Fruit fly (Drosophila melanogaster) whole organism, pupa: Measurements from ENCODE around the gene laf.

Experiments
- CG12605 ChIP-seq: fragments of 200-800 bp; sonication (Bioruptor generic); IDR thresholded peaks from 2 replicates; pipeline ENCODE4 v1.3.6; 2022; ENCODE audit warnings: missing biosample characterization, missing genetic modification characterization
- CG14655 ChIP-seq: fragments of 200-800 bp; sonication (Bioruptor generic); optimal IDR thresholded peaks from 3 replicates; lab custom pipeline; 2017; ENCODE audit warnings: mild to moderate bottlenecking, missing biosample characterization, missing genetic modification reagents, missing genetic modification characterization
- CG34367 ChIP-seq: fragments of 200-800 bp; sonication (Bioruptor generic); optimal IDR thresholded peaks from 2 replicates; lab custom pipeline; 2018; ENCODE audit warnings: missing biosample characterization, mild to moderate bottlenecking, missing genetic modification characterization
- CG4496 ChIP-seq: fragments of 200-800 bp; sonication (Bioruptor generic); IDR thresholded peaks from 3 replicates; pipeline ENCODE4 v1.3.6; 2022; ENCODE audit warnings: missing biosample characterization, missing genetic modification characterization
- CG8301 ChIP-seq: fragments of 200-800 bp; sonication (Bioruptor generic); optimal IDR thresholded peaks from 2 replicates; lab custom pipeline; 2018; ENCODE audit warnings: missing biosample characterization, mild to moderate bottlenecking, missing genetic modification characterization
- CG9948 ChIP-seq: fragments of 200-800 bp; sonication (Bioruptor generic); optimal IDR thresholded peaks from 2 replicates; lab custom pipeline; 2018; ENCODE audit warnings: missing biosample characterization, mild to moderate bottlenecking, missing genetic modification characterization, moderate library complexity
- D1 ChIP-seq: fragments of 200-800 bp; sonication (Bioruptor generic); optimal IDR thresholded peaks from 2 replicates; lab custom pipeline; 2018; ENCODE audit warnings: missing biosample characterization, mild to moderate bottlenecking, missing genetic modification characterization, moderate library complexity
- EcR ChIP-seq: fragments of 200-800 bp; sonication (Bioruptor generic); optimal IDR thresholded peaks from 3 replicates; lab custom pipeline; 2019; ENCODE audit warnings: missing biosample characterization, missing genetic modification characterization, mild to moderate bottlenecking, moderate library complexity, missing genetic modification reagents
- Ets98B ChIP-seq: fragments of 200-800 bp; sonication (Bioruptor generic); IDR thresholded peaks from 2 replicates; pipeline ENCODE4 v1.3.6; 2022; ENCODE audit warnings: missing biosample characterization, missing genetic modification characterization
- Snoo ChIP-seq: fragments of 200-800 bp; sonication (Bioruptor generic); optimal IDR thresholded peaks from 3 replicates; lab custom pipeline; 2017; ENCODE audit warnings: missing biosample characterization, mild to moderate bottlenecking, missing genetic modification characterization, inconsistent platforms
- fd96Ca ChIP-seq: fragments of 200-800 bp; sonication (Bioruptor generic); IDR thresholded peaks from 3 replicates; pipeline ENCODE4 v1.3.6; 2022; ENCODE audit warnings: missing biosample characterization, missing genetic modification characterization
- gl ChIP-seq: fragments of 200-800 bp; sonication (Bioruptor generic); optimal IDR thresholded peaks from 2 replicates; lab custom pipeline; 2018; ENCODE audit warnings: missing biosample characterization, mild to moderate bottlenecking, missing genetic modification characterization
- rn ChIP-seq: fragments of 200-800 bp; sonication (Bioruptor generic); IDR thresholded peaks from 2 replicates; pipeline ENCODE4 v1.3.6; 2022; ENCODE audit warnings: missing biosample characterization, missing genetic modification characterization

DNA sequence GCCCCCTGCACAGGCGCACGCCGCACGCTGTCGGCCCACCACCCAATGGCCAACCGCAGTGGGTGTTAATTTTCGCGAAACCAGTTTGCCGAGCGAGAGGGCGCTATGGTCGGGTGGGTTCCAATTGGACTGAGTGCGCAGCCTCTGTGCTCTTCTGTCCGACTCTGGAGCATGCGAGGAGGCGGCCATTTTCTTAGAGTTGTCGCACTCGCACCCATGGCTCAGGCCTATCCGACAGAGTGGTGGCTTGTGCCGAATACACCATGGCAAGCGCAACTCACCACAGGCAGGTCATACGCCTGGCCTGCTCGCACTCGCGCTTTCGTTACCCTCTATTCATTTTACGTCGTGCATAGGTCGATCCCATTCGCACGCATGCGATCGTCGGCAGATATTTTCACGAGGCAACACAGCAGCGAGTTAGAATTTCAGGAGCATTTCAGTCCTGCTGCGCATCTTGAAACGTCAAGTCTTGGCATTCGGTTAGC lies 25.9 kb downstream of the laf start, which contains the start of gene opa:
- TF ChIP-seq CG12605 (GFP tag; lab: Robert Waterston, UW): no peak
- 0 out of 3 replicates have a peak, but pooled peaks have one; percentile 9 for TF ChIP-seq CG4496
- TF ChIP-seq CG9948: no peak
- TF ChIP-seq fd96Ca (GFP tag; lab: Robert Waterston, UW): no peak
- TF ChIP-seq gl (tag; lab: Kevin White, UChicago): no peak
- TF ChIP-seq Ets98B (GFP tag; lab: Robert Waterston, UW): no peak
- no peak for TF ChIP-seq EcR (GFP tag; lab: Kevin White, UChicago)
- TF ChIP-seq Snoo: no peak
- no peak for TF ChIP-seq CG8301
- TF ChIP-seq CG34367 (tag; lab: Kevin White, UChicago): no peak
- no peak for TF ChIP-seq rn (GFP tag; lab: Robert Waterston, UW)
- TF ChIP-seq D1 (tag; lab: Kevin White, UChicago): peak; percentile 36
- no peak for TF ChIP-seq CG14655 (GFP tag; lab: Kevin White, UChicago)
